Fruit fly (Drosophila melanogaster) whole organism, embryonic: ENCODE data around the gene CG6330.

Source experiments
- Asciz ChIP-seq: fragments of 200-800 bp; sonication (Bioruptor generic); optimal IDR thresholded peaks from 2 replicates; lab custom pipeline; 2017; ENCODE audit warnings: missing biosample characterization, mild to moderate bottlenecking, missing genetic modification characterization, missing genetic modification reagents
- B-H1 ChIP-seq: fragments of 200-800 bp; sonication (Bioruptor generic); IDR thresholded peaks from 3 replicates; pipeline ENCODE4 v1.3.6; 2022; ENCODE audit warnings: missing biosample characterization, missing genetic modification characterization
- CG10959 ChIP-seq: fragments of 200-800 bp; sonication (Bioruptor generic); IDR thresholded peaks from 2 replicates; pipeline ENCODE4 v1.3.6; 2022; ENCODE audit warnings: missing biosample characterization, missing genetic modification characterization
- CG11456 ChIP-seq: fragments of 200-800 bp; sonication (Bioruptor generic); IDR thresholded peaks from 3 replicates; pipeline ENCODE4 v1.3.6; 2022; ENCODE audit warnings: missing biosample characterization, missing genetic modification characterization
- CG12071 ChIP-seq: fragments of 200-800 bp; sonication (Bioruptor generic); optimal IDR thresholded peaks from 3 replicates; lab custom pipeline; 2018; ENCODE audit warnings: missing biosample characterization, mild to moderate bottlenecking, missing genetic modification characterization
- CG12219 ChIP-seq: fragments of 200-800 bp; sonication (Bioruptor generic); optimal IDR thresholded peaks from 3 replicates; lab custom pipeline; 2018; ENCODE audit warnings: missing biosample characterization, mild to moderate bottlenecking, missing genetic modification characterization
- CG12299 ChIP-seq: fragments of 200-800 bp; sonication (Bioruptor generic); optimal IDR thresholded peaks from 2 replicates; lab custom pipeline; 2018; ENCODE audit warnings: missing biosample characterization, mild to moderate bottlenecking, missing genetic modification characterization
- CG1233 ChIP-seq: fragments of 200-800 bp; sonication (Bioruptor generic); optimal IDR thresholded peaks from 4 replicates; lab custom pipeline; 2018; ENCODE audit warnings: missing biosample characterization, mild to moderate bottlenecking, missing genetic modification characterization
- CG13424 ChIP-seq: fragments of 200-800 bp; sonication (Bioruptor generic); optimal IDR thresholded peaks from 2 replicates; lab custom pipeline; 2019; ENCODE audit warnings: missing biosample characterization, mild to moderate bottlenecking, missing genetic modification characterization, moderate library complexity
- CG14860 ChIP-seq: fragments of 200-800 bp; sonication (Bioruptor generic); IDR thresholded peaks from 3 replicates; pipeline ENCODE4 v1.3.6; 2022; ENCODE audit warnings: missing biosample characterization, missing genetic modification characterization; ENCODE audit not compliant: partially characterized antibody
- CG14965 ChIP-seq: fragments of 200-800 bp; sonication (Bioruptor generic); optimal IDR thresholded peaks from 2 replicates; lab custom pipeline; 2016; ENCODE audit warnings: missing biosample characterization, missing genetic modification characterization, borderline replicate concordance
- CG16815 ChIP-seq: fragments of 200-800 bp; sonication (Bioruptor generic); optimal IDR thresholded peaks from 3 replicates; lab custom pipeline; 2017; ENCODE audit warnings: missing biosample characterization, mild to moderate bottlenecking, missing genetic modification characterization
- CG18262 ChIP-seq: fragments of 200-800 bp; optimal IDR thresholded peaks from 3 replicates; lab custom pipeline; 2019; ENCODE audit warnings: missing biosample characterization, mild to moderate bottlenecking, missing genetic modification characterization, moderate library complexity
- CG18599 ChIP-seq: fragments of 200-800 bp; sonication (Bioruptor generic); optimal IDR thresholded peaks from 3 replicates; lab custom pipeline; 2017; ENCODE audit warnings: missing biosample characterization, missing genetic modification characterization, mild to moderate bottlenecking, moderate library complexity, missing genetic modification reagents
- CG2120 ChIP-seq: fragments of 200-800 bp; sonication (Bioruptor generic); optimal IDR thresholded peaks from 3 replicates; lab custom pipeline; 2016; ENCODE audit warnings: missing biosample characterization, missing genetic modification characterization
- CG6765 ChIP-seq: fragments of 200-800 bp; sonication (Bioruptor generic); optimal IDR thresholded peaks from 3 replicates; lab custom pipeline; 2017; ENCODE audit warnings: missing biosample characterization, mild to moderate bottlenecking, missing genetic modification characterization
- CG7928 ChIP-seq: fragments of 200-800 bp; sonication (Bioruptor generic); optimal IDR thresholded peaks from 2 replicates; lab custom pipeline; 2017; ENCODE audit warnings: missing biosample characterization, mild to moderate bottlenecking, missing genetic modification characterization
- CG8290 ChIP-seq, 3 experiments: fragments of 200-800 bp; sonication (Bioruptor generic); optimal IDR thresholded peaks; 2 replicates each; lab custom pipeline; 2016 to 2019; ENCODE audit warnings: missing biosample characterization in 3 of 3, missing genetic modification characterization in 3 of 3, mild to moderate bottlenecking in 2 of 3, moderate library complexity in 1 of 3
- D19A ChIP-seq: fragments of 200-800 bp; optimal IDR thresholded peaks from 3 replicates; lab custom pipeline; 2019; ENCODE audit warnings: missing biosample characterization, mild to moderate bottlenecking, missing genetic modification characterization, moderate library complexity
- Deaf1 ChIP-seq: fragments of 200-800 bp; optimal IDR thresholded peaks from 3 replicates; lab custom pipeline; 2019; ENCODE audit warnings: missing biosample characterization, mild to moderate bottlenecking, missing genetic modification characterization, moderate library complexity
- Ets97D ChIP-seq: fragments of 200-800 bp; sonication (Bioruptor generic); optimal IDR thresholded peaks from 3 replicates; lab custom pipeline; 2016; ENCODE audit warnings: missing biosample characterization, missing genetic modification characterization
- Fer1 ChIP-seq: fragments of 200-800 bp; sonication (Bioruptor generic); optimal IDR thresholded peaks from 2 replicates; lab custom pipeline; 2017; ENCODE audit warnings: missing biosample characterization, mild to moderate bottlenecking, missing genetic modification characterization
- Hr51 ChIP-seq, 2 experiments: fragments of 200-800 bp; sonication (Bioruptor generic); optimal IDR thresholded peaks; 2 replicates in 1 of 2; 3 replicates in 1 of 2; lab custom pipeline; 2016 to 2018; ENCODE audit warnings: missing biosample characterization in 2 of 2, missing genetic modification characterization in 2 of 2, mild to moderate bottlenecking in 1 of 2, moderate library complexity in 1 of 2
- Kr ChIP-seq: fragments of 200-800 bp; sonication (Bioruptor generic); optimal IDR thresholded peaks from 2 replicates; lab custom pipeline; 2017; ENCODE audit warnings: missing biosample characterization, mild to moderate bottlenecking, missing genetic modification characterization
- NK7.1 ChIP-seq: fragments of 200-800 bp; sonication (Bioruptor generic); optimal IDR thresholded peaks from 3 replicates; lab custom pipeline; 2016; ENCODE audit warnings: missing biosample characterization, missing genetic modification characterization
- Nf-YA ChIP-seq: fragments of 200-800 bp; sonication (Bioruptor generic); IDR thresholded peaks from 2 replicates; pipeline ENCODE4 v1.3.6; 2022; ENCODE audit warnings: missing biosample characterization, missing genetic modification characterization
- Sox102F ChIP-seq: fragments of 200-800 bp; sonication (Bioruptor generic); optimal IDR thresholded peaks from 2 replicates; lab custom pipeline; 2018; ENCODE audit warnings: missing biosample characterization, mild to moderate bottlenecking, missing genetic modification characterization, moderate library complexity
- Spps ChIP-seq: fragments of 200-800 bp; sonication (Bioruptor generic); optimal IDR thresholded peaks from 2 replicates; lab custom pipeline; 2018; ENCODE audit warnings: missing biosample characterization, mild to moderate bottlenecking, missing genetic modification characterization
- ato ChIP-seq: fragments of 200-800 bp; sonication (Bioruptor generic); IDR thresholded peaks from 2 replicates; pipeline ENCODE4 v1.3.6; 2022; ENCODE audit warnings: missing biosample characterization, missing genetic modification characterization; ENCODE audit not compliant: partially characterized antibody
- btn ChIP-seq: fragments of 200-800 bp; sonication (Bioruptor generic); optimal IDR thresholded peaks from 2 replicates; lab custom pipeline; 2016; ENCODE audit warnings: missing biosample characterization, missing genetic modification characterization
- cas ChIP-seq: fragments of 200-800 bp; sonication (Bioruptor generic); IDR thresholded peaks from 2 replicates; pipeline ENCODE4 v1.3.6; 2022; ENCODE audit warnings: missing biosample characterization, missing genetic modification characterization
- caup ChIP-seq: fragments of 200-800 bp; sonication (Bioruptor generic); optimal IDR thresholded peaks from 3 replicates; lab custom pipeline; 2017; ENCODE audit warnings: missing biosample characterization, mild to moderate bottlenecking, missing genetic modification characterization, moderate library complexity; ENCODE audit not compliant: severe bottlenecking
- dpn ChIP-seq, 2 experiments: fragments of 200-800 bp; sonication (Bioruptor generic); optimal IDR thresholded peaks; 3 replicates each; lab custom pipeline; 2016; ENCODE audit warnings: missing biosample characterization in 2 of 2, missing genetic modification characterization in 2 of 2
- fd96Cb ChIP-seq: fragments of 200-800 bp; sonication (Bioruptor generic); optimal IDR thresholded peaks from 2 replicates; lab custom pipeline; 2018; ENCODE audit warnings: missing biosample characterization, mild to moderate bottlenecking, missing genetic modification characterization, moderate library complexity
- nerfin-1 ChIP-seq: fragments of 200-800 bp; sonication (Bioruptor generic); optimal IDR thresholded peaks from 3 replicates; lab custom pipeline; 2019; ENCODE audit warnings: missing biosample characterization, mild to moderate bottlenecking, missing genetic modification characterization, moderate library complexity
- nom ChIP-seq: fragments of 200-800 bp; sonication (Bioruptor generic); optimal IDR thresholded peaks from 2 replicates; lab custom pipeline; 2017; ENCODE audit warnings: missing biosample characterization, missing genetic modification characterization, mild to moderate bottlenecking, moderate library complexity, missing genetic modification reagents
- pan ChIP-seq, 4 experiments: fragments of >200 bp in 3 of 4; fragments of 200-800 bp in 1 of 4; sonication (Bioruptor generic) in 1 of 4; optimal IDR thresholded peaks in 3 of 4; IDR thresholded peaks in 1 of 4; 2 replicates each; pipeline versions ENCODE4 v1.3.6 to Lab custom; 2017 to 2022; ENCODE audit warnings: missing biosample characterization in 2 of 4, missing genetic modification characterization in 2 of 4, mixed read lengths in 1 of 4
- pb ChIP-seq: fragments of 200-800 bp; sonication (Bioruptor generic); optimal IDR thresholded peaks from 3 replicates; lab custom pipeline; 2016; ENCODE audit warnings: missing biosample characterization, missing genetic modification characterization
- pfk ChIP-seq: fragments of 200-800 bp; sonication (Bioruptor generic); optimal IDR thresholded peaks from 2 replicates; lab custom pipeline; 2018; ENCODE audit warnings: missing biosample characterization, mild to moderate bottlenecking, missing genetic modification characterization, moderate library complexity
- pho ChIP-seq: fragments of 200-800 bp; sonication (Bioruptor generic); optimal IDR thresholded peaks from 2 replicates; lab custom pipeline; 2016; ENCODE audit warnings: missing biosample characterization, missing genetic modification characterization
- ranshi ChIP-seq: fragments of 200-800 bp; sonication (Bioruptor generic); IDR thresholded peaks from 2 replicates; pipeline ENCODE4 v1.3.6; 2022; ENCODE audit warnings: missing biosample characterization, missing genetic modification characterization
- ro ChIP-seq: fragments of 200-800 bp; sonication (Bioruptor generic); IDR thresholded peaks from 2 replicates; pipeline ENCODE4 v1.3.6; 2022; ENCODE audit warnings: missing biosample characterization, missing genetic modification characterization
- seq ChIP-seq: fragments of 200-800 bp; sonication (Bioruptor generic); IDR thresholded peaks from 2 replicates; pipeline ENCODE4 v1.3.6; 2022; ENCODE audit warnings: missing biosample characterization, missing genetic modification characterization
- tap ChIP-seq: fragments of 200-800 bp; optimal IDR thresholded peaks from 3 replicates; lab custom pipeline; 2019; ENCODE audit warnings: missing biosample characterization, mild to moderate bottlenecking, missing genetic modification characterization, moderate library complexity
- twi ChIP-seq: fragments of 200-800 bp; optimal IDR thresholded peaks from 2 replicates; lab custom pipeline; 2019; ENCODE audit warnings: missing biosample characterization, mild to moderate bottlenecking, missing genetic modification characterization, moderate library complexity
- unpg ChIP-seq: fragments of 200-800 bp; sonication (Bioruptor generic); optimal IDR thresholded peaks from 3 replicates; lab custom pipeline; 2018; ENCODE audit warnings: missing biosample characterization, mild to moderate bottlenecking, missing genetic modification characterization, moderate library complexity
- wdn ChIP-seq: fragments of 200-800 bp; sonication (Bioruptor generic); IDR thresholded peaks from 2 replicates; pipeline ENCODE4 v1.3.6; 2022; ENCODE audit warnings: missing biosample characterization, missing genetic modification characterization
- zen ChIP-seq: fragments of 200-800 bp; sonication (Bioruptor generic); optimal IDR thresholded peaks from 3 replicates; lab custom pipeline; 2018; ENCODE audit warnings: missing biosample characterization, mild to moderate bottlenecking, missing genetic modification characterization, moderate library complexity

The CG6330 gene

DNA sequence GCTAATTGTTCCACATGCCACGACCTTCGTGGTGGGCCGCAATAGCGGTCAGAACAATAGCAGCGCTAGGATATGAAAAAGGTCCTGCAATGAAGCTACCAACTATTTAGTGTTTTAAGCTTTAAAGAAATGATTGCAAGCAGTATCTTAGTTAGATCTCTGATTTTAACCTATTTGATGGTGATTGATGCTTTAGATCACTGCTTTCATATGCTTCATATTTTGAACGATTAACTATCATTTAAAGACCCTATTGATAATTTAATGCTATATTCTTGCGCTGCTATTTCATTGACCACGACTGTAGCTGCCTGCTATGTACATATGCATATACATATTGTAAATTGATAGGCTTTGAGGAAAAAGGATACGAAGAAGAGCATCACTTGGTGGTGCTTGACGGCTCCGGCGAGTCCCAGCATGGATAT, 5.5 kb upstream of the CG6330 start (continued):
- TF ChIP-seq Nf-YA (no peak), Sox102F (GFP tag; lab: Kevin White, UChicago) (peak; percentile 51), D19A (peak; percentile 67), CG16815 (GFP tag; lab: Kevin White, UChicago) (peak; percentile 24), CG12071 (peak; percentile 84), CG6765 (GFP tag; lab: Kevin White, UChicago) (peak; percentile 11), pb (no peak), B-H1 (GFP tag; lab: Robert Waterston, UW) (no peak), CG14860 (GFP tag; lab: Robert Waterston, UW) (0 out of 3 replicates have a peak, but pooled peaks have one; percentile 0), pan (optimal IDR thresholded peaks at IDR 0.05; lab: Kevin White, UChicago) (no peak), pan (GFP tag; optimal IDR thresholded peaks at IDR 0.05 in 1 of 2, IDR thresholded peaks at IDR 0.05 in 1 of 2) (peak in 1 of 2 experiments; percentile 72), CG18599 (GFP tag; lab: Kevin White, UChicago) (peak; percentile 89), CG18262 (tag; lab: Kevin White, UChicago) (peak; percentile 78), tap (peak; percentile 78), CG13424 (tag; lab: Kevin White, UChicago) (peak; percentile 39), Hr51 (GFP tag; optimal IDR thresholded peaks at IDR 0.05; lab: Kevin White, UChicago) (peak in 1 of 2 experiments; percentile 59), cas (GFP tag; lab: Robert Waterston, UW) (no peak), CG12219 (GFP tag; lab: Kevin White, UChicago) (peak; percentile 52), CG8290 (GFP tag; optimal IDR thresholded peaks at IDR 0.05; lab: Kevin White, UChicago) (peak; percentile 36), CG8290 (tag; optimal IDR thresholded peaks at IDR 0.05; lab: Kevin White, UChicago) (peak in 1 of 2 experiments; percentile 23), ranshi (peak; percentile 23; the same call in 1 of the 2 replicates), CG14965 (GFP tag; lab: Kevin White, UChicago) (peak; percentile 27), CG2120 (GFP tag; lab: Kevin White, UChicago) (peak; percentile 67), CG12299 (peak; percentile 34), pfk (no peak), Spps (peak; percentile 73), fd96Cb (tag; lab: Kevin White, UChicago) (peak; percentile 33), zen (tag; lab: Kevin White, UChicago) (peak; percentile 87), caup (peak; percentile 78), CG7928 (GFP tag; lab: Kevin White, UChicago) (no peak), twi (tag; lab: Kevin White, UChicago) (peak; percentile 9), nerfin-1 (tag; lab: Kevin White, UChicago) (peak; percentile 67), CG11456 (GFP tag; lab: Robert Waterston, UW) (peak; percentile 70; the same call in 2 of the 3 replicates), CG10959 (peak; percentile 58; the same call in 1 of the 2 replicates), ato (GFP tag; lab: Robert Waterston, UW) (no peak), seq (GFP tag; lab: Robert Waterston, UW) (peak; percentile 29; the same call in 1 of the 2 replicates), pho (GFP tag; lab: Kevin White, UChicago) (peak; percentile 18), NK7.1 (GFP tag; lab: Kevin White, UChicago) (peak; percentile 33), dpn (GFP tag; optimal IDR thresholded peaks at IDR 0.05; lab: Kevin White, UChicago) (peak; percentile 29 to 63), wdn (0 out of 2 replicates have a peak, but pooled peaks have one; percentile 31), Ets97D (GFP tag; lab: Kevin White, UChicago) (peak; percentile 55), CG1233 (GFP tag; lab: Kevin White, UChicago) (peak; percentile 78), Asciz (GFP tag; lab: Kevin White, UChicago) (peak; percentile 78), Kr (GFP tag; lab: Kevin White, UChicago) (no peak), Deaf1 (tag; lab: Kevin White, UChicago) (peak; percentile 48), unpg (GFP tag; lab: Kevin White, UChicago) (peak; percentile 62), Fer1 (peak; percentile 81), ro (GFP tag; lab: Robert Waterston, UW) (no peak), nom (peak; percentile 76), btn (peak; percentile 56)
